Fruit fly (Drosophila melanogaster) S2 (cell line): ENCODE data around the gene mil.

Experiments used
- CG8478 ChIP-seq: fragments of >200 bp; optimal IDR thresholded peaks from 2 replicates; lab custom pipeline; 2018
- CTCF ChIP-seq, 2 experiments: fragments of >200 bp; optimal IDR thresholded peaks; 2 replicates each; lab custom pipeline; 2018

- TF ChIP-seq CTCF (optimal IDR thresholded peaks at IDR 0.05; lab: Kevin White, UChicago) (no peak), CG8478 (lab: Kevin White, UChicago) (no peak)
These were observed 42.3 kb downstream of the mil start, which contains the start of gene Nep7 for dm6 chr3R:27954533-27954932.
